Worm (Caenorhabditis elegans): ENCODE data around the gene ymel-1.

ymel-1 gene

ce11 chrIII:10461164-10461546, 45.2 kb downstream of the ymel-1 start, which contains the start of gene atx-2 (continued):
- no peak for TF ChIP-seq ceh-32 (tag; optimal IDR thresholded peaks at IDR 0.05; ENCODE audit: poor library complexity)
- TF ChIP-seq skn-1 (tag; optimal IDR thresholded peaks at IDR 0.05), result peak; percentile 40
- TF ChIP-seq ceh-20 (GFP tag; IDR thresholded peaks at IDR 0.05), result peak; percentile 92
- peak; percentile 82 for TF ChIP-seq dve-1 (tag; optimal IDR thresholded peaks at IDR 0.05; ENCODE audit: insufficient read depth)
- TF ChIP-seq unc-130 (GFP tag; optimal IDR thresholded peaks at IDR 0.05), result peak; percentile 92
- peak; percentile 98 for TF ChIP-seq lin-1 (GFP tag; IDR thresholded peaks at IDR 0.05)
- peak; percentile 68 for TF ChIP-seq F49E8.2 (tag; optimal IDR thresholded peaks at IDR 0.05; ENCODE audit: borderline replicate concordance)
- TF ChIP-seq mep-1 (tag; optimal IDR thresholded peaks at IDR 0.05), result peak; percentile 89
- TF ChIP-seq mdt-29 (GFP tag; IDR thresholded peaks at IDR 0.05), result peak; percentile 86
- peak; percentile 77 for TF ChIP-seq snpc-1.2 (GFP tag; IDR thresholded peaks at IDR 0.05)
- TF ChIP-seq snpc-4 (tag; optimal IDR thresholded peaks at IDR 0.05), result no peak
- TF ChIP-seq fkh-10 (GFP tag; optimal IDR thresholded peaks at IDR 0.05), result peak; percentile 31
- TF ChIP-seq egl-27 (tag; optimal IDR thresholded peaks at IDR 0.05), result no peak
- peak; percentile 93 for TF ChIP-seq hmg-1.1 (GFP tag; IDR thresholded peaks at IDR 0.05)
- peak; percentile 92 for TF ChIP-seq nhr-41 (GFP tag; IDR thresholded peaks at IDR 0.05)
- TF ChIP-seq hlh-30 (tag; optimal IDR thresholded peaks at IDR 0.05; ENCODE audit: insufficient read depth), result peak; percentile 87
- TF ChIP-seq ctbp-1 (GFP tag; IDR thresholded peaks at IDR 0.05), result peak; percentile 79
- peak; percentile 56 for TF ChIP-seq nhr-11 (tag; optimal IDR thresholded peaks at IDR 0.05)
- TF ChIP-seq ZK546.5 (tag; optimal IDR thresholded peaks at IDR 0.05), result peak in 1 of 2 experiments; percentile 30
- peak; percentile 97 for TF ChIP-seq mes-2 (tag; optimal IDR thresholded peaks at IDR 0.05; ENCODE audit: poor library complexity, severe bottlenecking)
- peak; percentile 65 for TF ChIP-seq F10B5.3 (tag; optimal IDR thresholded peaks at IDR 0.05)
- peak; percentile 91 for TF ChIP-seq pha-4 (GFP tag; IDR thresholded peaks at IDR 0.05)
- no peak for TF ChIP-seq pha-4 (tag; optimal IDR thresholded peaks at IDR 0.05)
- TF ChIP-seq F37D6.2 (tag; optimal IDR thresholded peaks at IDR 0.05), result peak; percentile 66
- TF ChIP-seq ceh-62 (tag; optimal IDR thresholded peaks at IDR 0.05), result no peak
- TF ChIP-seq sdz-12 (GFP tag; optimal IDR thresholded peaks at IDR 0.05), result peak; percentile 67
- peak; percentile 75 for TF ChIP-seq Y5F2A.4 (GFP tag; optimal IDR thresholded peaks at IDR 0.05)
- TF ChIP-seq nhr-102 (tag; optimal IDR thresholded peaks at IDR 0.05), result peak; percentile 89
- TF ChIP-seq ztf-11 (tag; optimal IDR thresholded peaks at IDR 0.05), result no peak
- TF ChIP-seq egl-43 (GFP tag; IDR thresholded peaks at IDR 0.05), result peak; percentile 98
- TF ChIP-seq nhr-77 (tag; optimal IDR thresholded peaks at IDR 0.05), result no peak
- TF ChIP-seq nhr-111 (GFP tag; optimal IDR thresholded peaks at IDR 0.05), result peak; percentile 62
- no peak for TF ChIP-seq ceh-82 (tag; optimal IDR thresholded peaks at IDR 0.05)
- peak; percentile 44 to 93; a peak in 2 of 4 replicates for TF ChIP-seq madf-5 (GFP tag; IDR thresholded peaks at IDR 0.05)
- peak; percentile 9 for TF ChIP-seq jun-1 (tag; optimal IDR thresholded peaks at IDR 0.05)
- TF ChIP-seq ZK337.2 (GFP tag; IDR thresholded peaks at IDR 0.05), result peak; percentile 86
- TF ChIP-seq unc-39 (tag; optimal IDR thresholded peaks at IDR 0.05), result no peak
- TF ChIP-seq attf-4 (tag; optimal IDR thresholded peaks at IDR 0.05), result no peak
- TF ChIP-seq Y48G9A.11 (GFP tag; IDR thresholded peaks at IDR 0.05), result peak; percentile 85; the same call in 1 of the 2 replicates
- 0 out of 2 replicates have a peak, but pooled peaks have one; percentile 61 for TF ChIP-seq saeg-2 (GFP tag; IDR thresholded peaks at IDR 0.05)
- TF ChIP-seq daf-16 (GFP tag; optimal IDR thresholded peaks at IDR 0.05), result peak; percentile 13 to 78
- TF ChIP-seq daf-16 (tag; optimal IDR thresholded peaks at IDR 0.05), result peak; percentile 35
- TF ChIP-seq dmd-9 (GFP tag; IDR thresholded peaks at IDR 0.05), result peak; percentile 90
- peak; percentile 85 for TF ChIP-seq hlh-11 (tag; optimal IDR thresholded peaks at IDR 0.05)
- peak; percentile 41; the same call in 1 of the 2 replicates for TF ChIP-seq mxl-2 (GFP tag; conservative IDR thresholded peaks at IDR 0.05)
- peak; percentile 23 for TF ChIP-seq nhr-28 (tag; optimal IDR thresholded peaks at IDR 0.05)
- TF ChIP-seq R02D3.7 (tag; optimal IDR thresholded peaks at IDR 0.05), result peak; percentile 31
- TF ChIP-seq T20F7.1 (GFP tag; optimal IDR thresholded peaks at IDR 0.05), result no peak
- no peak for TF ChIP-seq ces-1 (GFP tag; optimal IDR thresholded peaks at IDR 0.05)
- TF ChIP-seq nhr-76 (tag; optimal IDR thresholded peaks at IDR 0.05), result no peak
- TF ChIP-seq lsy-2 (tag; optimal IDR thresholded peaks at IDR 0.05), result peak; percentile 49 to 78

Measured in whole organism, L4 larva.